Worm (Caenorhabditis elegans): ENCODE results near the gene rpb-9.

- TF ChIP-seq T22C8.4 (GFP tag; IDR thresholded peaks at IDR 0.05) (no peak), ztf-29 (GFP tag; IDR thresholded peaks at IDR 0.05) (no peak), tab-1 (GFP tag; IDR thresholded peaks at IDR 0.05) (no peak), med-1 (GFP tag; optimal IDR thresholded peaks at IDR 0.05; ENCODE audit: insufficient read depth) (no peak), klf-2 (GFP tag; conservative IDR thresholded peaks at IDR 0.05) (no peak), ztf-23 (GFP tag; IDR thresholded peaks at IDR 0.05) (no peak)
Measured at ce11 chrV:7964429-7964828, 47.7 kb downstream of the rpb-9 start.
